Comparison of ENCODE assay signal across 1 fruit fly cellular context in the genomic region with DNA sequence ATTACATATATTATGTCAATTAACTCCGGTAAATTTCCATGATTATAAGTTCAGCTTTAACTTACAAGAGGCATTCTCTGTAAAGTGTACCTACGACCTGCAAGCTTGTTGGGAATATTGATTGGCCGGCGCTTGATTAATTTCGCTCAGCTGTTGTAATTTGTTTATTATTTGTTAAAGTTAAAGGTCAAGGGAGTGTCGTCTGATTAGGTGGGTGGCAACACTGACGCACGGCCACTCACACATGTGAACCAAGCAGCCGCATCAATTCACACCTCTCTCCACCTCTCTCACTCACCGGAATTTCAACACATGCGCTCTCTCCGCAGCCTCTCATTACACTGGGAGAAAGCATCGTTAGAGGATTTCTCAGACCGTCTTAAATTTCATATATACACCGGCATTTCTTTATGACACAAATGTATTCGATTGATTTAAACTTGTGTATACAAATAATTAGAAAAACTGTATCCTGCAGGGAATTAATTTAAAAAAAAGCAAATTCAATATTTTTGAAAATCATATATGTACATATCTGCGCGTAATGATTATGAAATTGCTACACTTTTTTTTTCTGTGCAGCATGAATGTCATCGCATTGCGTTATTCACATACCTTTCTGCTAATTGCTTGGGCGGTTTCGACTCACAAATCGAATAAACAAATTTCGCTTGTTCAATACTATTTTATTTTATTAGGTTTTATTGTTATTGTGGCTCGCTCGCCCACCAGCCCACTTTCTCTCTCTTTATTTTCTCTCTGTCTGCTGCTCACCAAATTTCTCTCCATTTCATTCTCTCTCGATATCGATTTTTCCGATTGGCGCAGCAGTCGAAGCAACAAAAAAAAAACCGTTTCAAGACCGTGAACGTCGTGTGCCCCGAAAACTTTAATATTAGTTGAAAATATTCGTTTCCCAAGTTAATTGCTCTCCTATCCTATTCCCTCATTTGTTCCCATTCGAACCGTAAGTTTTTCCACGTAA.
TF ChIP-seq lines count a peak whose summit lies in the region.

No protein-coding gene starts in this region.

TF ChIP-seq in whole organism, embryonic, 481 proteins besides CTCF, POLR2A, EP300 and RAD21 (continued from another document):
- TF ChIP-seq CG4360 (GFP tag; IDR thresholded peaks at IDR 0.05; lab: Robert Waterston, UW) (peak; percentile 16), CG32767 (GFP tag; IDR thresholded peaks at IDR 0.05; lab: Robert Waterston, UW) (peak; percentile 82), Abd-B (GFP tag; optimal IDR thresholded peaks at IDR 0.05; lab: Kevin White, UChicago) (peak; percentile 95), CG12744 (GFP tag; optimal IDR thresholded peaks at IDR 0.05; lab: Kevin White, UChicago) (peak; percentile 90), sqz (GFP tag; optimal IDR thresholded peaks at IDR 0.05; lab: Kevin White, UChicago) (peak; percentile 81), Mes4 (GFP tag; optimal IDR thresholded peaks at IDR 0.05; lab: Kevin White, UChicago) (peak; percentile 90), CG2202 (tag; optimal IDR thresholded peaks at IDR 0.05; lab: Kevin White, UChicago) (peak; percentile 84), B-H2 (GFP tag; optimal IDR thresholded peaks at IDR 0.05; lab: Kevin White, UChicago) (peak; percentile 91), Mrtf (GFP tag; IDR thresholded peaks at IDR 0.05; lab: Robert Waterston, UW) (peak; percentile 80), grau (tag; optimal IDR thresholded peaks at IDR 0.05; lab: Kevin White, UChicago) (peak; percentile 94), HLH4C (GFP tag; IDR thresholded peaks at IDR 0.05; lab: Robert Waterston, UW; ENCODE audit: partially characterized antibody) (0 out of 3 replicates have a peak, but pooled peaks have one; percentile 29), CG6791 (GFP tag; IDR thresholded peaks at IDR 0.05; lab: Robert Waterston, UW; ENCODE audit: partially characterized antibody) (no peak), CG31388 (GFP tag; optimal IDR thresholded peaks at IDR 0.05; lab: Kevin White, UChicago) (peak; percentile 77), dpn (GFP tag; optimal IDR thresholded peaks at IDR 0.05; lab: Kevin White, UChicago) (peak; percentile 93), NfI (GFP tag; optimal IDR thresholded peaks at IDR 0.05; lab: Kevin White, UChicago) (peak; percentile 92), CG10267 (tag; optimal IDR thresholded peaks at IDR 0.05; lab: Kevin White, UChicago) (peak; percentile 89), chinmo (GFP tag; IDR thresholded peaks at IDR 0.05; lab: Robert Waterston, UW; ENCODE audit: partially characterized antibody) (0 out of 4 replicates have a peak, but pooled peaks have one; percentile 32), CG13287 (GFP tag; IDR thresholded peaks at IDR 0.05; lab: Robert Waterston, UW; ENCODE audit: partially characterized antibody) (no peak), CG1024 (GFP tag; IDR thresholded peaks at IDR 0.05; lab: Robert Waterston, UW) (peak; percentile 77), CG2889 (GFP tag; IDR thresholded peaks at IDR 0.05; lab: Robert Waterston, UW) (peak; percentile 71; the same call in 2 of the 3 replicates), crp (GFP tag; optimal IDR thresholded peaks at IDR 0.05; lab: Kevin White, UChicago) (peak in 1 of 2 experiments; percentile 62), BtbVII (GFP tag; optimal IDR thresholded peaks at IDR 0.05; lab: Kevin White, UChicago) (peak; percentile 92), Dip2 (GFP tag; IDR thresholded peaks at IDR 0.05; lab: Robert Waterston, UW) (peak; percentile 40; the same call in 1 of the 2 replicates), CG4282 (GFP tag; optimal IDR thresholded peaks at IDR 0.05; lab: Kevin White, UChicago) (peak; percentile 50), CG3995 (GFP tag; optimal IDR thresholded peaks at IDR 0.05; lab: Kevin White, UChicago) (peak; percentile 66), CG18476 (GFP tag; optimal IDR thresholded peaks at IDR 0.05; lab: Kevin White, UChicago) (peak; percentile 93), Xrp1 (GFP tag; IDR thresholded peaks at IDR 0.05; lab: Robert Waterston, UW) (peak; percentile 93), BEAF-32 (GFP tag; optimal IDR thresholded peaks at IDR 0.05; lab: Kevin White, UChicago) (no peak)
